Worm (Caenorhabditis elegans) whole organism, early embryonic: ENCODE data around the gene vnut-1.

Experiments
- B0310.2 ChIP-seq: sonication (generic microtip); optimal IDR thresholded peaks from 2 replicates; lab custom pipeline; 2016; ENCODE audit warnings: mild to moderate bottlenecking, missing genetic modification characterization, missing compliant biosample characterization
- F13C5.2 ChIP-seq: sonication (generic microtip); optimal IDR thresholded peaks from 2 replicates; lab custom pipeline; 2017; ENCODE audit warnings: mild to moderate bottlenecking, missing genetic modification characterization, inconsistent platforms, missing compliant biosample characterization
- aly-1 ChIP-seq: sonication (generic microtip); optimal IDR thresholded peaks from 2 replicates; lab custom pipeline; 2016; ENCODE audit warnings: missing genetic modification characterization, missing compliant biosample characterization
- ama-1 ChIP-seq: fragments of 150-350 bp; optimal IDR thresholded peaks from 2 replicates; lab custom pipeline; 2014
- ceh-13 ChIP-seq: fragments of 200-800 bp; sonication (Bioruptor generic); optimal IDR thresholded peaks from 2 replicates; lab custom pipeline; 2018; ENCODE audit warnings: mild to moderate bottlenecking, missing genetic modification characterization, missing compliant biosample characterization
- ceh-36 ChIP-seq: sonication (generic microtip); optimal IDR thresholded peaks from 2 replicates; lab custom pipeline; 2016; ENCODE audit warnings: missing genetic modification characterization, inconsistent platforms, missing compliant biosample characterization
- ets-7 ChIP-seq: sonication (generic microtip); optimal IDR thresholded peaks from 2 replicates; lab custom pipeline; 2016; ENCODE audit warnings: missing genotype, missing genetic modification characterization, missing compliant biosample characterization
- flt-1 ChIP-seq: fragments of 200-800 bp; sonication (Bioruptor generic); IDR thresholded peaks from 2 replicates; pipeline ENCODE4 v1.3.6; 2022; ENCODE audit warnings: missing genetic modification characterization, missing compliant biosample characterization
- hmbx-1 ChIP-seq: sonication (generic microtip); optimal IDR thresholded peaks from 2 replicates; lab custom pipeline; 2016; ENCODE audit warnings: mild to moderate bottlenecking, missing genetic modification characterization, missing compliant biosample characterization
- hmg-4 ChIP-seq: fragments of 200-800 bp; sonication (Bioruptor generic); optimal IDR thresholded peaks from 2 replicates; lab custom pipeline; 2018; ENCODE audit warnings: mild to moderate bottlenecking, missing genetic modification characterization, missing compliant biosample characterization
- hnd-1 ChIP-seq: sonication (generic microtip); optimal IDR thresholded peaks from 2 replicates; lab custom pipeline; 2016; ENCODE audit warnings: missing genetic modification characterization, missing compliant biosample characterization
- pes-1 ChIP-seq: fragments of 200-800 bp; sonication (Bioruptor generic); IDR thresholded peaks from 2 replicates; pipeline ENCODE4 v1.3.6; 2022; ENCODE audit warnings: missing genetic modification reagents, missing genetic modification characterization, missing compliant biosample characterization
- scrt-1 ChIP-seq: fragments of 200-800 bp; sonication (Bioruptor generic); IDR thresholded peaks from 2 replicates; pipeline ENCODE4 v1.3.6; 2022; ENCODE audit warnings: missing genetic modification characterization, missing compliant biosample characterization
- sea-1 ChIP-seq: fragments of 200-800 bp; sonication (Bioruptor generic); conservative IDR thresholded peaks from 2 replicates; pipeline ENCODE4 v1.3.6; 2022; ENCODE audit warnings: missing genetic modification characterization, missing compliant biosample characterization
- tbx-11 ChIP-seq: fragments of 200-800 bp; sonication (Bioruptor generic); IDR thresholded peaks from 2 replicates; pipeline ENCODE4 v1.3.6; 2022; ENCODE audit warnings: missing genetic modification characterization, missing compliant biosample characterization
- tbx-37 ChIP-seq: fragments of 200-800 bp; sonication (Bioruptor generic); conservative IDR thresholded peaks from 2 replicates; pipeline ENCODE4 v1.3.6; 2022; ENCODE audit warnings: missing genetic modification reagents, missing genetic modification characterization, missing compliant biosample characterization
- tra-4 ChIP-seq: sonication (generic microtip); optimal IDR thresholded peaks from 2 replicates; lab custom pipeline; 2017; ENCODE audit warnings: missing genetic modification characterization, missing compliant biosample characterization

vnut-1 gene

ce11 chrII:14528233-14528802 lies 38.7 kb downstream of the vnut-1 start, which contains the start of the genes F57C2.5 and spat-1:
Gene F57C2.5, minus strand, starts transcription at chrII:14528239.
Gene spat-1, plus strand, starts transcription at chrII:14528752.
- no peak for TF ChIP-seq B0310.2
- TF ChIP-seq F13C5.2 = peak; percentile 45
- TF ChIP-seq ceh-36 (tag; lab: Kevin White, UChicago) = no peak
- TF ChIP-seq hnd-1 = peak; percentile 19
- no peak for TF ChIP-seq hmg-4 (GFP tag; lab: Kevin White, UChicago)
- peak; percentile 41; the same call in 1 of the 2 replicates for TF ChIP-seq sea-1
- peak; percentile 18 for TF ChIP-seq tra-4
- 0 out of 2 replicates have a peak, but pooled peaks have one; percentile 41 for TF ChIP-seq tbx-37 (GFP tag; lab: Robert Waterston, UW)
- no peak for TF ChIP-seq ama-1
- TF ChIP-seq scrt-1 = 0 out of 2 replicates have a peak, but pooled peaks have one; percentile 18
- TF ChIP-seq hmbx-1 (tag; lab: Kevin White, UChicago) = no peak
- TF ChIP-seq flt-1 (GFP tag; lab: Robert Waterston, UW) = no peak
- TF ChIP-seq ets-7 (tag; lab: Kevin White, UChicago) = peak; percentile 67
- TF ChIP-seq pes-1 (GFP tag; lab: Robert Waterston, UW) = peak; percentile 65
- no peak for TF ChIP-seq aly-1 (tag; lab: Kevin White, UChicago)
- peak; percentile 38 for TF ChIP-seq ceh-13 (GFP tag; lab: Kevin White, UChicago)
- TF ChIP-seq tbx-11 (GFP tag; lab: Robert Waterston, UW) = no peak

ce11 chrII:14534000-14534399 lies 44.4 kb downstream of the vnut-1 start, which contains the start of gene C04H5.1:
Gene C04H5.1, plus strand, starts transcription at chrII:14534300.
- TF ChIP-seq B0310.2 (no peak), aly-1 (tag; lab: Kevin White, UChicago) (no peak), hmbx-1 (tag; lab: Kevin White, UChicago) (no peak), hnd-1 (no peak), ceh-13 (GFP tag; lab: Kevin White, UChicago) (no peak), sea-1 (no peak), hmg-4 (GFP tag; lab: Kevin White, UChicago) (no peak), tbx-11 (GFP tag; lab: Robert Waterston, UW) (no peak), pes-1 (GFP tag; lab: Robert Waterston, UW) (no peak), ceh-36 (tag; lab: Kevin White, UChicago) (no peak), flt-1 (GFP tag; lab: Robert Waterston, UW) (no peak), tra-4 (no peak), ets-7 (tag; lab: Kevin White, UChicago) (no peak), F13C5.2 (no peak), ama-1 (no peak), tbx-37 (GFP tag; lab: Robert Waterston, UW) (no peak), scrt-1 (no peak)

- TF ChIP-seq pes-1 (GFP tag; lab: Robert Waterston, UW) = no peak
- no peak for TF ChIP-seq hmg-4 (GFP tag; lab: Kevin White, UChicago)
- TF ChIP-seq ceh-36 (tag; lab: Kevin White, UChicago) = no peak
- no peak for TF ChIP-seq aly-1 (tag; lab: Kevin White, UChicago)
- no peak for TF ChIP-seq ceh-13 (GFP tag; lab: Kevin White, UChicago)
- TF ChIP-seq ets-7 (tag; lab: Kevin White, UChicago) = no peak
These were observed 48.1 kb downstream of the vnut-1 start, which contains the start of the genes clec-147 and C04H5.7 for ce11 chrII:14537728-14538127. Gene clec-147, minus strand, starts transcription at chrII:14537828. Gene C04H5.7, plus strand, starts transcription at chrII:14537946.

ce11 chrII:14540551-14540950 lies 50.9 kb downstream of the vnut-1 start:
- TF ChIP-seq ceh-36 (tag; lab: Kevin White, UChicago) = no peak
- TF ChIP-seq ets-7 (tag; lab: Kevin White, UChicago) = no peak
- TF ChIP-seq hmbx-1 (tag; lab: Kevin White, UChicago) = no peak
